Fruit fly (Drosophila melanogaster) whole organism, embryonic: ENCODE data around the gene M6.
A peak's percentile ranks its signal among the peaks of the same experiment; 100 is the strongest.

Experiments used
- BEAF-32 ChIP-seq: fragments of 200-800 bp; sonication (Bioruptor generic); optimal IDR thresholded peaks from 3 replicates; lab custom pipeline; 2017; ENCODE audit warnings: missing biosample characterization, missing genetic modification characterization, mild to moderate bottlenecking, moderate library complexity, missing genetic modification reagents
- CG10462 ChIP-seq: fragments of 200-800 bp; sonication (Bioruptor generic); optimal IDR thresholded peaks from 2 replicates; lab custom pipeline; 2016; ENCODE audit warnings: missing biosample characterization, missing genetic modification characterization
- CG10543 ChIP-seq: fragments of 200-800 bp; sonication (Bioruptor generic); optimal IDR thresholded peaks from 3 replicates; lab custom pipeline; 2017; ENCODE audit warnings: missing biosample characterization, mild to moderate bottlenecking, missing genetic modification characterization, moderate library complexity
- CG11085 ChIP-seq: fragments of 200-800 bp; sonication (Bioruptor generic); IDR thresholded peaks from 2 replicates; pipeline ENCODE4 v1.3.6; 2022; ENCODE audit warnings: missing biosample characterization, missing genetic modification characterization
- CG11093 ChIP-seq: fragments of 200-800 bp; sonication (Bioruptor generic); IDR thresholded peaks from 3 replicates; pipeline ENCODE4 v1.3.6; 2022; ENCODE audit warnings: missing biosample characterization, missing genetic modification characterization
- CG12391 ChIP-seq: fragments of 200-800 bp; sonication (Bioruptor generic); optimal IDR thresholded peaks from 3 replicates; lab custom pipeline; 2018; ENCODE audit warnings: missing biosample characterization, mild to moderate bottlenecking, missing genetic modification characterization, moderate library complexity
- CG12942 ChIP-seq: fragments of 200-800 bp; sonication (Bioruptor generic); optimal IDR thresholded peaks from 3 replicates; lab custom pipeline; 2016; ENCODE audit warnings: missing biosample characterization, missing genetic modification characterization
- CG14710 ChIP-seq: fragments of 200-800 bp; sonication (Bioruptor generic); optimal IDR thresholded peaks from 3 replicates; lab custom pipeline; 2019; ENCODE audit warnings: missing biosample characterization, mild to moderate bottlenecking, missing genetic modification characterization, moderate library complexity
- CG15269 ChIP-seq: fragments of 200-800 bp; sonication (Bioruptor generic); optimal IDR thresholded peaks from 2 replicates; lab custom pipeline; 2018; ENCODE audit warnings: missing biosample characterization, mild to moderate bottlenecking, missing genetic modification characterization, moderate library complexity
- CG15514 ChIP-seq: fragments of 200-800 bp; sonication (Bioruptor generic); optimal IDR thresholded peaks from 3 replicates; lab custom pipeline; 2017; ENCODE audit warnings: missing biosample characterization, missing genetic modification characterization, mild to moderate bottlenecking, moderate library complexity, missing genetic modification reagents
- CG16815 ChIP-seq: fragments of 200-800 bp; sonication (Bioruptor generic); optimal IDR thresholded peaks from 3 replicates; lab custom pipeline; 2017; ENCODE audit warnings: missing biosample characterization, mild to moderate bottlenecking, missing genetic modification characterization
- CG17359 ChIP-seq: fragments of 200-800 bp; sonication (Bioruptor generic); optimal IDR thresholded peaks from 3 replicates; lab custom pipeline; 2018; ENCODE audit warnings: missing biosample characterization, mild to moderate bottlenecking, missing genetic modification characterization, moderate library complexity
- CG17829 ChIP-seq: fragments of 200-800 bp; optimal IDR thresholded peaks from 2 replicates; lab custom pipeline; 2019; ENCODE audit warnings: missing biosample characterization, mild to moderate bottlenecking, missing genetic modification characterization, moderate library complexity
- CG1792 ChIP-seq: fragments of 200-800 bp; sonication (Bioruptor generic); optimal IDR thresholded peaks from 2 replicates; lab custom pipeline; 2016; ENCODE audit warnings: missing biosample characterization, missing genetic modification characterization
- CG2678 ChIP-seq: fragments of 200-800 bp; sonication (Bioruptor generic); optimal IDR thresholded peaks from 3 replicates; lab custom pipeline; 2019; ENCODE audit warnings: missing biosample characterization, mild to moderate bottlenecking, missing genetic modification characterization, moderate library complexity
- CG2875 ChIP-seq: fragments of 200-800 bp; sonication (Bioruptor generic); optimal IDR thresholded peaks from 2 replicates; lab custom pipeline; 2017; ENCODE audit warnings: missing biosample characterization, mild to moderate bottlenecking, missing genetic modification characterization, missing genetic modification reagents
- CG31224 ChIP-seq: fragments of 200-800 bp; sonication (Bioruptor generic); IDR thresholded peaks from 2 replicates; pipeline ENCODE4 v1.3.6; 2022; ENCODE audit warnings: missing biosample characterization, missing genetic modification characterization
- CG4617 ChIP-seq: fragments of 200-800 bp; sonication (Bioruptor generic); optimal IDR thresholded peaks from 3 replicates; lab custom pipeline; 2016; ENCODE audit warnings: missing biosample characterization, missing genetic modification characterization, borderline replicate concordance
- CG6791 ChIP-seq: fragments of 200-800 bp; sonication (Bioruptor generic); IDR thresholded peaks from 3 replicates; pipeline ENCODE4 v1.3.6; 2022; ENCODE audit warnings: missing biosample characterization, missing genetic modification characterization; ENCODE audit not compliant: partially characterized antibody
- CG8089 ChIP-seq: fragments of 200-800 bp; sonication (Bioruptor generic); optimal IDR thresholded peaks from 3 replicates; lab custom pipeline; 2016; ENCODE audit warnings: missing biosample characterization, missing genetic modification characterization
- CG8290 ChIP-seq, 3 experiments: fragments of 200-800 bp; sonication (Bioruptor generic); optimal IDR thresholded peaks; 2 replicates each; lab custom pipeline; 2016 to 2019; ENCODE audit warnings: missing biosample characterization in 3 of 3, missing genetic modification characterization in 3 of 3, mild to moderate bottlenecking in 2 of 3, moderate library complexity in 1 of 3
- CG8388 ChIP-seq: fragments of 200-800 bp; sonication (Bioruptor generic); optimal IDR thresholded peaks from 2 replicates; lab custom pipeline; 2019; ENCODE audit warnings: missing biosample characterization, mild to moderate bottlenecking, missing genetic modification characterization, moderate library complexity
- CG9609 ChIP-seq: fragments of 200-800 bp; sonication (Bioruptor generic); optimal IDR thresholded peaks from 3 replicates; lab custom pipeline; 2016; ENCODE audit warnings: missing biosample characterization, missing genetic modification characterization
- Dp ChIP-seq: fragments of 200-800 bp; sonication (Bioruptor generic); optimal IDR thresholded peaks from 2 replicates; lab custom pipeline; 2018; ENCODE audit warnings: missing biosample characterization, mild to moderate bottlenecking, missing genetic modification characterization, moderate library complexity
- Ets65A ChIP-seq: fragments of 200-800 bp; sonication (Bioruptor generic); peaks from one replicate; lab custom pipeline; 2016; ENCODE audit warnings: missing biosample characterization, missing genetic modification characterization
- Fer1 ChIP-seq: fragments of 200-800 bp; sonication (Bioruptor generic); optimal IDR thresholded peaks from 2 replicates; lab custom pipeline; 2017; ENCODE audit warnings: missing biosample characterization, mild to moderate bottlenecking, missing genetic modification characterization
- HHEX ChIP-seq: fragments of 200-800 bp; sonication (Bioruptor generic); optimal IDR thresholded peaks from 3 replicates; lab custom pipeline; 2017; ENCODE audit warnings: missing biosample characterization, mild to moderate bottlenecking, missing genetic modification characterization, missing genetic modification reagents
- Hand ChIP-seq: fragments of 200-800 bp; sonication (Bioruptor generic); optimal IDR thresholded peaks from 2 replicates; lab custom pipeline; 2017; ENCODE audit warnings: mild to moderate bottlenecking, missing biosample characterization, missing genetic modification reagents, missing genetic modification characterization
- MESR4 ChIP-seq: fragments of 200-800 bp; sonication (Bioruptor generic); optimal IDR thresholded peaks from 2 replicates; lab custom pipeline; 2018; ENCODE audit warnings: missing biosample characterization, mild to moderate bottlenecking, missing genetic modification characterization, moderate library complexity
- Nf-YA ChIP-seq: fragments of 200-800 bp; sonication (Bioruptor generic); IDR thresholded peaks from 2 replicates; pipeline ENCODE4 v1.3.6; 2022; ENCODE audit warnings: missing biosample characterization, missing genetic modification characterization
- Oli ChIP-seq: fragments of 200-800 bp; sonication (Bioruptor generic); optimal IDR thresholded peaks from 2 replicates; lab custom pipeline; 2018; ENCODE audit warnings: missing biosample characterization, mild to moderate bottlenecking, missing genetic modification characterization, moderate library complexity
- Sox102F ChIP-seq: fragments of 200-800 bp; sonication (Bioruptor generic); optimal IDR thresholded peaks from 2 replicates; lab custom pipeline; 2018; ENCODE audit warnings: missing biosample characterization, mild to moderate bottlenecking, missing genetic modification characterization, moderate library complexity
- Usf ChIP-seq: fragments of 200-800 bp; sonication (Bioruptor generic); optimal IDR thresholded peaks from 2 replicates; lab custom pipeline; 2017; ENCODE audit warnings: missing genotype, missing biosample characterization, missing genetic modification characterization
- abd-A ChIP-seq: fragments of 200-800 bp; sonication (Bioruptor generic); optimal IDR thresholded peaks from 3 replicates; lab custom pipeline; 2019; ENCODE audit warnings: missing biosample characterization, mild to moderate bottlenecking, missing genetic modification characterization, moderate library complexity
- br ChIP-seq: fragments of >200 bp; optimal IDR thresholded peaks from 2 replicates; lab custom pipeline; 2017
- chinmo ChIP-seq: fragments of 200-800 bp; sonication (Bioruptor generic); IDR thresholded peaks from 4 replicates; pipeline ENCODE4 v1.3.6; 2022; ENCODE audit warnings: missing biosample characterization, missing genetic modification characterization; ENCODE audit not compliant: partially characterized antibody
- chn ChIP-seq: fragments of 200-800 bp; sonication (Bioruptor generic); optimal IDR thresholded peaks from 2 replicates; lab custom pipeline; 2016; ENCODE audit warnings: missing biosample characterization, missing genetic modification characterization
- corto ChIP-seq: fragments of 200-800 bp; sonication (Bioruptor generic); optimal IDR thresholded peaks from 2 replicates; lab custom pipeline; 2016; ENCODE audit warnings: missing biosample characterization, mild to moderate bottlenecking, missing genetic modification characterization, moderate library complexity
- dm ChIP-seq: fragments of 200-800 bp; sonication (Bioruptor generic); optimal IDR thresholded peaks from 3 replicates; lab custom pipeline; 2016; ENCODE audit warnings: missing biosample characterization, missing genetic modification characterization
- hb ChIP-seq: fragments of 200-800 bp; sonication (Bioruptor generic); IDR thresholded peaks from 3 replicates; pipeline ENCODE4 v1.3.6; 2022; ENCODE audit warnings: missing biosample characterization, missing genetic modification characterization; ENCODE audit not compliant: partially characterized antibody
- knrl ChIP-seq: fragments of 200-800 bp; sonication (Bioruptor generic); IDR thresholded peaks from 3 replicates; pipeline ENCODE4 v1.3.6; 2022; ENCODE audit warnings: missing biosample characterization, missing genetic modification characterization; ENCODE audit not compliant: partially characterized antibody
- luna ChIP-seq: fragments of 200-800 bp; sonication (Bioruptor generic); optimal IDR thresholded peaks from 2 replicates; lab custom pipeline; 2016; ENCODE audit warnings: missing biosample characterization, missing genetic modification characterization
- mam ChIP-seq: fragments of 200-800 bp; sonication (Bioruptor generic); optimal IDR thresholded peaks from 3 replicates; lab custom pipeline; 2016; ENCODE audit warnings: missing biosample characterization, missing genetic modification characterization
- mld ChIP-seq: fragments of 200-800 bp; sonication (Bioruptor generic); IDR thresholded peaks from 3 replicates; pipeline ENCODE4 v1.3.6; 2022; ENCODE audit warnings: missing biosample characterization, missing genetic modification characterization; ENCODE audit not compliant: partially characterized antibody
- nerfin-1 ChIP-seq: fragments of 200-800 bp; sonication (Bioruptor generic); optimal IDR thresholded peaks from 3 replicates; lab custom pipeline; 2019; ENCODE audit warnings: missing biosample characterization, mild to moderate bottlenecking, missing genetic modification characterization, moderate library complexity
- phol ChIP-seq: fragments of 200-800 bp; sonication (Bioruptor generic); optimal IDR thresholded peaks from 3 replicates; lab custom pipeline; 2018; ENCODE audit warnings: missing biosample characterization, mild to moderate bottlenecking, missing genetic modification characterization, moderate library complexity
- pzg ChIP-seq: fragments of 200-800 bp; sonication (Bioruptor generic); optimal IDR thresholded peaks from 3 replicates; lab custom pipeline; 2018; ENCODE audit warnings: missing biosample characterization, mild to moderate bottlenecking, missing genetic modification characterization, moderate library complexity
- ssp ChIP-seq: fragments of 200-800 bp; sonication (Bioruptor generic); IDR thresholded peaks from 2 replicates; pipeline ENCODE4 v1.3.6; 2022; ENCODE audit warnings: missing biosample characterization, missing genetic modification characterization
- ttk ChIP-seq: fragments of 200-800 bp; sonication (Bioruptor generic); IDR thresholded peaks from 2 replicates; pipeline ENCODE4 v2.1.2; 2022; ENCODE audit warnings: missing biosample characterization, missing genetic modification characterization
- unpg ChIP-seq: fragments of 200-800 bp; sonication (Bioruptor generic); optimal IDR thresholded peaks from 3 replicates; lab custom pipeline; 2018; ENCODE audit warnings: missing biosample characterization, mild to moderate bottlenecking, missing genetic modification characterization, moderate library complexity

M6 gene

dm6 chr3L:21492723-21493316 lies 14.8 kb upstream of the M6 start, which contains the start of the genes CG7202 and CG7519 (continued):
- TF ChIP-seq Dp (GFP tag; lab: Kevin White, UChicago), result peak; percentile 42
- peak; percentile 13 for TF ChIP-seq CG8290 (GFP tag; optimal IDR thresholded peaks at IDR 0.05; lab: Kevin White, UChicago)
- TF ChIP-seq CG8290 (tag; optimal IDR thresholded peaks at IDR 0.05; lab: Kevin White, UChicago), result no peak
- TF ChIP-seq CG8089 (GFP tag; lab: Kevin White, UChicago), result no peak
- no peak for TF ChIP-seq CG15269
- no peak for TF ChIP-seq Fer1 (GFP tag; lab: Kevin White, UChicago)
- TF ChIP-seq CG10543 (GFP tag; lab: Kevin White, UChicago), result no peak
- TF ChIP-seq abd-A (tag; lab: Kevin White, UChicago), result no peak
- TF ChIP-seq CG6791 (GFP tag; lab: Robert Waterston, UW), result no peak
- TF ChIP-seq dm, result peak; percentile 38
- peak; percentile 9 for TF ChIP-seq phol (tag; lab: Kevin White, UChicago)
- no peak for TF ChIP-seq CG10462 (GFP tag; lab: Kevin White, UChicago)
- TF ChIP-seq unpg (GFP tag; lab: Kevin White, UChicago), result no peak
- no peak for TF ChIP-seq CG12942
- no peak for TF ChIP-seq CG11085 (GFP tag; lab: Robert Waterston, UW)
- TF ChIP-seq CG14710 (tag; lab: Kevin White, UChicago), result peak; percentile 9
- TF ChIP-seq hb (GFP tag; lab: Robert Waterston, UW), result no peak
- TF ChIP-seq MESR4, result peak; percentile 55
- no peak for TF ChIP-seq Nf-YA (GFP tag; lab: Robert Waterston, UW)
- TF ChIP-seq CG8388 (GFP tag; lab: Kevin White, UChicago), result no peak
- TF ChIP-seq CG9609, result no peak
- TF ChIP-seq CG12391 (tag; lab: Kevin White, UChicago), result no peak
- no peak for TF ChIP-seq CG1792 (GFP tag; lab: Kevin White, UChicago)
- no peak for TF ChIP-seq ttk (GFP tag; lab: Robert Waterston, UW)
- no peak for TF ChIP-seq br (lab: Kevin White, UChicago)
- no peak for TF ChIP-seq CG15514
- TF ChIP-seq HHEX (GFP tag; lab: Kevin White, UChicago), result no peak
- no peak for TF ChIP-seq CG2678 (tag; lab: Kevin White, UChicago)
- peak; percentile 7 for TF ChIP-seq BEAF-32 (GFP tag; lab: Kevin White, UChicago)
- TF ChIP-seq ssp (GFP tag; lab: Robert Waterston, UW), result no peak
- TF ChIP-seq CG17829 (tag; lab: Kevin White, UChicago), result peak; percentile 14
- TF ChIP-seq CG4617 (GFP tag; lab: Kevin White, UChicago), result peak; percentile 64
- no peak for TF ChIP-seq Usf
- no peak for TF ChIP-seq CG31224
- no peak for TF ChIP-seq CG16815 (GFP tag; lab: Kevin White, UChicago)
- no peak for TF ChIP-seq Sox102F (GFP tag; lab: Kevin White, UChicago)
- TF ChIP-seq nerfin-1 (tag; lab: Kevin White, UChicago), result peak; percentile 33
- no peak for TF ChIP-seq Hand (GFP tag; lab: Kevin White, UChicago)
- peak; percentile 35 for TF ChIP-seq pzg (GFP tag; lab: Kevin White, UChicago)

- TF ChIP-seq unpg (GFP tag; lab: Kevin White, UChicago) (no peak), CG16815 (GFP tag; lab: Kevin White, UChicago) (no peak), mld (GFP tag; lab: Robert Waterston, UW) (0 out of 3 replicates have a peak, but pooled peaks have one; percentile 24), corto (no peak), chn (GFP tag; lab: Kevin White, UChicago) (no peak), Oli (no peak), knrl (GFP tag; lab: Robert Waterston, UW) (no peak), chinmo (GFP tag; lab: Robert Waterston, UW) (peak; percentile 74; the same call in 2 of the 4 replicates), Ets65A (GFP tag; lab: Kevin White, UChicago) (peak; percentile 91), luna (GFP tag; lab: Kevin White, UChicago) (no peak), CG17359 (no peak), CG2875 (GFP tag; lab: Kevin White, UChicago) (no peak), mam (GFP tag; lab: Kevin White, UChicago) (no peak), CG11093 (GFP tag; lab: Robert Waterston, UW) (no peak)
Measured at dm6 chr3L:21496502-21496864, 11.2 kb upstream of the M6 start.
